Worm (Caenorhabditis elegans) whole organism, young adult: ENCODE measurements around the gene exl-1.

ENCODE experiments used
- F39B2.1 ChIP-seq: fragments of 200-800 bp; sonication (Bioruptor generic); IDR thresholded peaks from 2 replicates; pipeline ENCODE4 v1.3.6; 2022; ENCODE audit warnings: missing genetic modification reagents, missing genetic modification characterization, missing compliant biosample characterization
- K12H6.12 ChIP-seq: fragments of 200-800 bp; sonication (Bioruptor generic); optimal IDR thresholded peaks from 2 replicates; lab custom pipeline; 2018; ENCODE audit warnings: mild to moderate bottlenecking, missing genetic modification characterization, missing compliant biosample characterization
- aptf-3 ChIP-seq: fragments of 200-800 bp; sonication (Bioruptor generic); IDR thresholded peaks from 2 replicates; pipeline ENCODE4 v1.3.6; 2022; ENCODE audit warnings: missing genetic modification characterization, missing compliant biosample characterization
- hsf-1 ChIP-seq: fragments of 200-800 bp; sonication (Bioruptor generic); IDR thresholded peaks from 2 replicates; pipeline ENCODE4 v1.3.6; 2022; ENCODE audit warnings: missing genetic modification reagents, missing genetic modification characterization, missing compliant biosample characterization
- let-526 ChIP-seq: fragments of 200-800 bp; sonication (Bioruptor generic); IDR thresholded peaks from 2 replicates; pipeline ENCODE4 v1.3.6; 2022; ENCODE audit warnings: missing genetic modification reagents, missing genetic modification characterization, missing compliant biosample characterization
- madf-8 ChIP-seq: fragments of 200-800 bp; sonication (Bioruptor generic); conservative IDR thresholded peaks from 2 replicates; pipeline ENCODE4 v1.3.6; 2022; ENCODE audit warnings: missing genetic modification reagents, missing genetic modification characterization, missing compliant biosample characterization
- mes-4 ChIP-seq: sonication (generic microtip); optimal IDR thresholded peaks from 2 replicates; lab custom pipeline; 2016; ENCODE audit warnings: missing genotype, missing genetic modification characterization, missing compliant biosample characterization
- snpc-4 ChIP-seq, 5 experiments: fragments of 150-350 bp in 1 of 5; sonication (generic microtip) in 4 of 5; optimal IDR thresholded peaks; 2 replicates each; lab custom pipeline; 2014 to 2018; ENCODE audit warnings: missing genetic modification characterization in 5 of 5, missing biosample characterization in 3 of 5, antibody characterized with exemption in 2 of 5, mild to moderate bottlenecking in 2 of 5, missing compliant biosample characterization in 2 of 5, missing genotype in 2 of 5, moderate library complexity in 2 of 5, missing genetic modification reagents in 1 of 5
- unc-130 ChIP-seq: sonication (generic microtip); optimal IDR thresholded peaks from 2 replicates; lab custom pipeline; 2016; ENCODE audit warnings: missing genetic modification reagents, missing genetic modification characterization, missing compliant biosample characterization

DNA sequence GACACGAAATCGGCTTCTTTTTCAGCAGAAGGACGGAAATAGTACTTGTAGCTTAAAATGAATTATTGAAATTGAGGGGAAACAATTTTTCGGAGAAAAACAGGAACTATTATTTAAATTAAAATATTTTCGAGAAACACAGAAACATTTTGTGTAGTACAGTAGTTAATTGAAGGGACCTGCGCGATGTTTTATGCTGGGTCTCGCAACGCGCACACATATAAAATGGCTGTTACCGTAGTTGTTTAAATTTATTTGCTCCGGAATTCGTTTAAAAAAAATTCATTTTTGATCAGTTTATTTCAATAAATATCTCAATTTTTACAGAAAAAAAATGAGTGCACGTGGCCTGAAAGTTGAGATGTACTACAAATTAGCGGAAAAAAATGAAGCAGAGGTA, 2.5 kb downstream of the exl-1 start, which contains the start of gene dsb-2:
- TF ChIP-seq mes-4 (tag; lab: Kevin White, UChicago), result no peak
- peak; percentile 89 for TF ChIP-seq madf-8 (GFP tag; lab: Robert Waterston, UW)
- TF ChIP-seq hsf-1 (GFP tag; lab: Robert Waterston, UW), result no peak
- peak; percentile 7 for TF ChIP-seq snpc-4 (GFP tag; optimal IDR thresholded peaks at IDR 0.05; lab: Kevin White, UChicago)
- TF ChIP-seq snpc-4 (tag; optimal IDR thresholded peaks at IDR 0.05; lab: Kevin White, UChicago), result peak in 1 of 4 experiments; percentile 27
- TF ChIP-seq K12H6.12 (tag; lab: Kevin White, UChicago), result no peak
- TF ChIP-seq aptf-3 (GFP tag; lab: Robert Waterston, UW), result no peak
- no peak for TF ChIP-seq let-526 (GFP tag; lab: Robert Waterston, UW)
- peak; percentile 39 for TF ChIP-seq unc-130 (GFP tag; lab: Kevin White, UChicago)
- no peak for TF ChIP-seq F39B2.1
